Worm (Caenorhabditis elegans) whole organism, L1 larva: ENCODE data around the gene ZK1055.6.

Experiments
- elt-3 ChIP-seq, 6 experiments: fragments of 150-350 bp in 1 of 6; sonication (generic microtip); optimal IDR thresholded peaks; 2 replicates each; lab custom pipeline; 2017 to 2018; ENCODE audit warnings: missing biosample characterization in 6 of 6, missing genetic modification characterization in 6 of 6, inconsistent platforms in 1 of 6
- grh-1 ChIP-seq: fragments of 200-800 bp; sonication (Bioruptor generic); IDR thresholded peaks from 2 replicates; pipeline ENCODE4 v1.3.6; 2022; ENCODE audit warnings: missing genetic modification reagents, missing genetic modification characterization, missing compliant biosample characterization
- hlh-4 ChIP-seq: sonication (generic microtip); optimal IDR thresholded peaks from 2 replicates; lab custom pipeline; 2016; ENCODE audit warnings: mild to moderate bottlenecking, missing genetic modification characterization, missing compliant biosample characterization
- lin-13 ChIP-seq: fragments of 150-350 bp; optimal IDR thresholded peaks from 2 replicates; lab custom pipeline; 2014; ENCODE audit warnings: missing biosample characterization, missing genetic modification reagents, missing genetic modification characterization
- lin-14 ChIP-seq: fragments of 200-800 bp; sonication (Bioruptor generic); optimal IDR thresholded peaks from 2 replicates; lab custom pipeline; 2018; ENCODE audit warnings: mild to moderate bottlenecking, missing genetic modification characterization, moderate library complexity, missing compliant biosample characterization
- nhr-237 ChIP-seq: fragments of 150-350 bp; optimal IDR thresholded peaks from 2 replicates; lab custom pipeline; 2014; ENCODE audit warnings: missing biosample characterization, missing genetic modification characterization
- zag-1 ChIP-seq: fragments of 150-350 bp; optimal IDR thresholded peaks from 2 replicates; lab custom pipeline; 2014; ENCODE audit warnings: missing biosample characterization, missing genetic modification characterization
- ztf-11 ChIP-seq, 2 experiments: sonication (generic microtip); optimal IDR thresholded peaks; 2 replicates each; lab custom pipeline; 2016 to 2017; ENCODE audit warnings: missing genetic modification characterization in 2 of 2, missing biosample characterization in 1 of 2, missing compliant biosample characterization in 1 of 2
- ztf-4 ChIP-seq: fragments of 150-350 bp; optimal IDR thresholded peaks from 2 replicates; lab custom pipeline; 2014; ENCODE audit warnings: missing biosample characterization, missing genetic modification characterization

DNA sequence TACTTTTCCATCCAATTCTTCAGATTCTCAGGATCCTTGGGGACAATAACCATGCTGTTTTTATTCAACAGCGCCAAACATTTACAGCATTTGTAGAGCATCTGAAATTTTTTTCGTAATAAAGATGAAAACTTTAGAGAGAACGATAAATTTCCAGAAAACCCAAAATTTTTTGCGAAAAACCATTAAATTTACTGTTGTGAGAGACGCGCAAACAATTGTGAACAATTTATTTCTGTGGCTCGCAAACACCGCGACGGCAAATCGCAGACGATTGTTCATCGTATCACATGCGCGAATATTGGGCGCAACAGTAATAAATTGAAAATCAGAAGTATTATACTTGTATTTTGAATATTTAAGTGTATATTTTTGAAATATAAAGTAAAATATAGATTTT, 8.7 kb upstream of the ZK1055.6 start, which contains the start of gene gon-14:
- TF ChIP-seq nhr-237 (tag; lab: Kevin White, UChicago), result no peak
- TF ChIP-seq ztf-11 (tag; optimal IDR thresholded peaks at IDR 0.05; lab: Kevin White, UChicago), result no peak
- TF ChIP-seq zag-1 (tag; lab: Kevin White, UChicago), result no peak
- no peak for TF ChIP-seq grh-1 (GFP tag; lab: Robert Waterston, UW)
- no peak for TF ChIP-seq lin-13 (GFP tag; lab: Kevin White, UChicago)
- TF ChIP-seq elt-3 (tag; optimal IDR thresholded peaks at IDR 0.05; lab: Kevin White, UChicago), result no peak
- TF ChIP-seq ztf-4 (tag; lab: Kevin White, UChicago), result no peak
- no peak for TF ChIP-seq lin-14 (GFP tag; lab: Kevin White, UChicago)
- TF ChIP-seq hlh-4 (tag; lab: Kevin White, UChicago), result no peak
